Fruit fly (Drosophila melanogaster) whole organism, embryonic: ENCODE data around the gene CG17996.
A peak's percentile ranks its signal among the peaks of the same experiment; 100 is the strongest.

Experiments used
- Adf1 ChIP-seq: fragments of 200-800 bp; sonication (Bioruptor generic); IDR thresholded peaks from 2 replicates; pipeline ENCODE4 v1.3.6; 2022; ENCODE audit warnings: missing biosample characterization, missing genetic modification characterization
- Atf6 ChIP-seq: fragments of 200-800 bp; sonication (Bioruptor generic); IDR thresholded peaks from 2 replicates; pipeline ENCODE4 v1.3.6; 2022; ENCODE audit warnings: missing biosample characterization, missing genetic modification characterization
- CG10274 ChIP-seq: fragments of 200-800 bp; sonication (Bioruptor generic); optimal IDR thresholded peaks from 3 replicates; lab custom pipeline; 2017; ENCODE audit warnings: missing biosample characterization, mild to moderate bottlenecking, missing genetic modification characterization
- CG11560 ChIP-seq: fragments of 200-800 bp; sonication (Bioruptor generic); IDR thresholded peaks from 3 replicates; pipeline ENCODE4 v1.3.6; 2022; ENCODE audit warnings: missing biosample characterization, missing genetic modification characterization
- CG11695 ChIP-seq: fragments of 200-800 bp; sonication (Bioruptor generic); IDR thresholded peaks from 3 replicates; pipeline ENCODE4 v1.3.6; 2022; ENCODE audit warnings: missing biosample characterization, missing genetic modification characterization
- CG12236 ChIP-seq: fragments of 200-800 bp; sonication (Bioruptor generic); optimal IDR thresholded peaks from 2 replicates; lab custom pipeline; 2016; ENCODE audit warnings: missing biosample characterization, missing genetic modification characterization
- CG12659 ChIP-seq: fragments of 200-800 bp; sonication (Bioruptor generic); optimal IDR thresholded peaks from 3 replicates; lab custom pipeline; 2017; ENCODE audit warnings: mild to moderate bottlenecking, missing biosample characterization, missing genetic modification reagents, missing genetic modification characterization
- CG1602 ChIP-seq: fragments of 200-800 bp; sonication (Bioruptor generic); optimal IDR thresholded peaks from 3 replicates; lab custom pipeline; 2016; ENCODE audit warnings: missing biosample characterization, missing genetic modification characterization
- CG17385 ChIP-seq: fragments of 200-800 bp; sonication (Bioruptor generic); optimal IDR thresholded peaks from 3 replicates; lab custom pipeline; 2018; ENCODE audit warnings: missing biosample characterization, mild to moderate bottlenecking, missing genetic modification characterization
- CG18476 ChIP-seq: fragments of 200-800 bp; sonication (Bioruptor generic); optimal IDR thresholded peaks from 2 replicates; lab custom pipeline; 2016; ENCODE audit warnings: missing biosample characterization, mild to moderate bottlenecking, missing genetic modification characterization
- CG2129 ChIP-seq: fragments of 200-800 bp; sonication (Bioruptor generic); IDR thresholded peaks from 2 replicates; pipeline ENCODE4 v1.3.6; 2022; ENCODE audit warnings: missing biosample characterization, missing genetic modification characterization; ENCODE audit not compliant: partially characterized antibody
- CG2889 ChIP-seq: fragments of 200-800 bp; sonication (Bioruptor generic); IDR thresholded peaks from 3 replicates; pipeline ENCODE4 v1.3.6; 2022; ENCODE audit warnings: missing biosample characterization, missing genetic modification characterization
- CG3281 ChIP-seq: fragments of 200-800 bp; sonication (Bioruptor generic); optimal IDR thresholded peaks from 3 replicates; lab custom pipeline; 2017; ENCODE audit warnings: missing biosample characterization, mild to moderate bottlenecking, missing genetic modification characterization
- CG4707 ChIP-seq: fragments of 200-800 bp; sonication (Bioruptor generic); optimal IDR thresholded peaks from 2 replicates; lab custom pipeline; 2018; ENCODE audit warnings: missing biosample characterization, mild to moderate bottlenecking, missing genetic modification characterization, moderate library complexity
- CG6654 ChIP-seq: fragments of 200-800 bp; sonication (Bioruptor generic); optimal IDR thresholded peaks from 2 replicates; lab custom pipeline; 2017; ENCODE audit warnings: missing biosample characterization, mild to moderate bottlenecking, missing genetic modification characterization
- CG6854 ChIP-seq: fragments of 200-800 bp; sonication (Bioruptor generic); optimal IDR thresholded peaks from 3 replicates; lab custom pipeline; 2017; ENCODE audit warnings: missing biosample characterization, mild to moderate bottlenecking, missing genetic modification characterization
- CG7372 ChIP-seq: fragments of 200-800 bp; sonication (Bioruptor generic); IDR thresholded peaks from 2 replicates; pipeline ENCODE4 v1.3.6; 2022; ENCODE audit warnings: missing biosample characterization, missing genetic modification characterization
- CG8478 ChIP-seq: fragments of >200 bp; optimal IDR thresholded peaks from 2 replicates; lab custom pipeline; 2018
- CG9437 ChIP-seq: fragments of 200-800 bp; sonication (Bioruptor generic); optimal IDR thresholded peaks from 2 replicates; lab custom pipeline; 2018; ENCODE audit warnings: missing biosample characterization, mild to moderate bottlenecking, missing genetic modification characterization
- Camta ChIP-seq: fragments of 200-800 bp; sonication (Bioruptor generic); optimal IDR thresholded peaks from 2 replicates; lab custom pipeline; 2016; ENCODE audit warnings: missing biosample characterization, missing genetic modification characterization
- Dip2 ChIP-seq: fragments of 200-800 bp; sonication (Bioruptor generic); IDR thresholded peaks from 2 replicates; pipeline ENCODE4 v1.3.6; 2022; ENCODE audit warnings: missing biosample characterization, missing genetic modification characterization
- Doc2 ChIP-seq: fragments of 200-800 bp; sonication (Bioruptor generic); IDR thresholded peaks from 2 replicates; pipeline ENCODE4 v1.3.6; 2022; ENCODE audit warnings: missing biosample characterization, missing genetic modification characterization
- Elba2 ChIP-seq: fragments of 200-800 bp; sonication (Bioruptor generic); optimal IDR thresholded peaks from 3 replicates; lab custom pipeline; 2016; ENCODE audit warnings: missing biosample characterization, missing genetic modification characterization
- Gug ChIP-seq: fragments of 200-800 bp; sonication (Bioruptor generic); IDR thresholded peaks from 4 replicates; pipeline ENCODE4 v1.3.6; 2022; ENCODE audit warnings: missing biosample characterization, missing genetic modification characterization
- H2.0 ChIP-seq: fragments of 200-800 bp; sonication (Bioruptor generic); IDR thresholded peaks from 2 replicates; pipeline ENCODE4 v1.3.6; 2022; ENCODE audit warnings: missing biosample characterization, missing genetic modification characterization
- HLHmδ ChIP-seq: fragments of 200-800 bp; sonication (Bioruptor generic); optimal IDR thresholded peaks from 2 replicates; lab custom pipeline; 2018; ENCODE audit warnings: missing biosample characterization, mild to moderate bottlenecking, missing genetic modification characterization, moderate library complexity
- Hr39 ChIP-seq: fragments of >200 bp; optimal IDR thresholded peaks from 2 replicates; lab custom pipeline; 2017
- Meics ChIP-seq: fragments of 200-800 bp; sonication (Bioruptor generic); optimal IDR thresholded peaks from 2 replicates; lab custom pipeline; 2017; ENCODE audit warnings: missing biosample characterization, mild to moderate bottlenecking, missing genetic modification characterization
- Myb ChIP-seq: fragments of 200-800 bp; sonication (Bioruptor generic); optimal IDR thresholded peaks from 2 replicates; lab custom pipeline; 2016; ENCODE audit warnings: missing biosample characterization, missing genetic modification characterization
- Oaz ChIP-seq: fragments of 200-800 bp; sonication (Bioruptor generic); IDR thresholded peaks from 2 replicates; pipeline ENCODE4 v1.3.6; 2022; ENCODE audit warnings: missing biosample characterization, missing genetic modification characterization
- Sin3A ChIP-seq: fragments of >200 bp; optimal IDR thresholded peaks from 2 replicates; lab custom pipeline; 2018
- chif ChIP-seq, 2 experiments: fragments of 200-800 bp; sonication (Bioruptor generic); optimal IDR thresholded peaks; 3 replicates each; lab custom pipeline; 2016; ENCODE audit warnings: missing biosample characterization in 2 of 2, missing genetic modification characterization in 2 of 2
- corto ChIP-seq: fragments of 200-800 bp; sonication (Bioruptor generic); optimal IDR thresholded peaks from 2 replicates; lab custom pipeline; 2016; ENCODE audit warnings: missing biosample characterization, mild to moderate bottlenecking, missing genetic modification characterization, moderate library complexity
- croc ChIP-seq: fragments of 200-800 bp; sonication (Bioruptor generic); conservative IDR thresholded peaks from 3 replicates; pipeline ENCODE4 v1.3.6; 2022; ENCODE audit warnings: missing biosample characterization, missing genetic modification characterization
- da ChIP-seq: fragments of 200-800 bp; sonication (Bioruptor generic); optimal IDR thresholded peaks from 2 replicates; lab custom pipeline; 2016; ENCODE audit warnings: missing biosample characterization, missing genetic modification characterization
- dmrt99B ChIP-seq: fragments of 200-800 bp; sonication (Bioruptor generic); optimal IDR thresholded peaks from 2 replicates; lab custom pipeline; 2018; ENCODE audit warnings: missing biosample characterization, mild to moderate bottlenecking, missing genetic modification characterization, moderate library complexity
- ems ChIP-seq: fragments of 200-800 bp; sonication (Bioruptor generic); optimal IDR thresholded peaks from 3 replicates; lab custom pipeline; 2016; ENCODE audit warnings: missing biosample characterization, missing genetic modification characterization
- ewg ChIP-seq: fragments of 200-800 bp; sonication (Bioruptor generic); optimal IDR thresholded peaks from 3 replicates; lab custom pipeline; 2017; ENCODE audit warnings: mild to moderate bottlenecking, missing biosample characterization, missing genetic modification reagents, missing genetic modification characterization
- fu2 ChIP-seq: fragments of 200-800 bp; sonication (Bioruptor generic); optimal IDR thresholded peaks from 2 replicates; lab custom pipeline; 2016; ENCODE audit warnings: missing biosample characterization, missing genetic modification characterization
- gce ChIP-seq: fragments of 200-800 bp; sonication (Bioruptor generic); IDR thresholded peaks from 3 replicates; pipeline ENCODE4 v1.3.6; 2022; ENCODE audit warnings: missing biosample characterization, missing genetic modification characterization
- gem ChIP-seq: fragments of 200-800 bp; sonication (Bioruptor generic); optimal IDR thresholded peaks from 2 replicates; lab custom pipeline; 2019; ENCODE audit warnings: missing biosample characterization, mild to moderate bottlenecking, missing genetic modification characterization, moderate library complexity
- grau ChIP-seq: fragments of 200-800 bp; optimal IDR thresholded peaks from 3 replicates; lab custom pipeline; 2019; ENCODE audit warnings: missing biosample characterization, mild to moderate bottlenecking, missing genetic modification characterization, moderate library complexity
- lab ChIP-seq: fragments of 200-800 bp; sonication (Bioruptor generic); optimal IDR thresholded peaks from 3 replicates; lab custom pipeline; 2017; ENCODE audit warnings: missing biosample characterization, missing genetic modification characterization, mild to moderate bottlenecking, moderate library complexity, missing genetic modification reagents
- maf-S ChIP-seq: fragments of 200-800 bp; sonication (Bioruptor generic); optimal IDR thresholded peaks from 2 replicates; lab custom pipeline; 2016; ENCODE audit warnings: missing biosample characterization, missing genetic modification characterization
- org-1 ChIP-seq: fragments of 200-800 bp; sonication (Bioruptor generic); optimal IDR thresholded peaks from 2 replicates; lab custom pipeline; 2017; ENCODE audit warnings: missing biosample characterization, missing genetic modification characterization
- repo ChIP-seq: fragments of 200-800 bp; sonication (Bioruptor generic); optimal IDR thresholded peaks from 2 replicates; lab custom pipeline; 2016; ENCODE audit warnings: missing biosample characterization, missing genetic modification characterization
- scrt ChIP-seq: fragments of 200-800 bp; sonication (Bioruptor generic); optimal IDR thresholded peaks from 2 replicates; lab custom pipeline; 2018; ENCODE audit warnings: missing biosample characterization, mild to moderate bottlenecking, missing genetic modification characterization, moderate library complexity
- sisA ChIP-seq: fragments of 200-800 bp; sonication (Bioruptor generic); IDR thresholded peaks from 2 replicates; pipeline ENCODE4 v1.3.6; 2022; ENCODE audit warnings: missing biosample characterization, missing genetic modification characterization
- sna ChIP-seq: fragments of 200-800 bp; sonication (Bioruptor generic); IDR thresholded peaks from 2 replicates; pipeline ENCODE4 v1.3.6; 2022; ENCODE audit warnings: missing biosample characterization, missing genetic modification characterization; ENCODE audit not compliant: partially characterized antibody
- ssp ChIP-seq: fragments of 200-800 bp; sonication (Bioruptor generic); IDR thresholded peaks from 2 replicates; pipeline ENCODE4 v1.3.6; 2022; ENCODE audit warnings: missing biosample characterization, missing genetic modification characterization
- vnd ChIP-seq: fragments of 200-800 bp; sonication (Bioruptor generic); IDR thresholded peaks from 3 replicates; pipeline ENCODE4 v1.3.6; 2022; ENCODE audit warnings: missing biosample characterization, missing genetic modification characterization; ENCODE audit not compliant: partially characterized antibody
- zen2 ChIP-seq: fragments of 200-800 bp; sonication (Bioruptor generic); IDR thresholded peaks from 3 replicates; pipeline ENCODE4 v1.3.6; 2022; ENCODE audit warnings: missing biosample characterization, missing genetic modification characterization; ENCODE audit not compliant: partially characterized antibody

Gene CG17996

DNA sequence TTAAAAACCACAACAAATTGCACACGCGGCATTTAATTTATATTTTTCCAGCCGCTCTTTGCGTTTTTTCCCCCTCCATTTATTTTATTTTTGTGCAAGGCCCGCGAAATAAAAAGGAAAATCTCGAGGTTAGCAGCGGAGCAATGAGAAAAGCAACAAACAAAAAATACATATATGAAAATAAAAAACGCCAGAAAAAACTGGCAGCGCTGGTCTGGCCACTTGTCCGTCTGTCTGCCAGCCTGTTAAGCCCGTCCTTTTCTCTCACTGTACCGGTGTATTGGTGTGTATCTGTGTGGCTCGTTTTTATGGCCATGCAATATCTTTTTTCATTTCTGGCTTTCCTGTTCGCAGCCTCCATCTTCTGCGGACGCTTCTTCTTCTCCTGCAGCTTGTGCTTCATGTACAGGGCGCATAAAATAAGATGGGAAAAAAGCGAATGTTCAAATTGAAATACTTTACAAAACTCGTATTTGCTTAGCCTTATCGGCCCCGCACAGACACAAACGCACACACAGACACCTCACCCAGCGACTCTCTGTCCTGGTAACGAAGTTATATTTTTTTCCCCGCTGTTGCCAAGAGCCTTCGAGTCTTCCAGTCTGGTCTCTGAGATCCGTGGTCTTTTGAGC lies 44.3 kb downstream of the CG17996 start (continued):
- TF ChIP-seq CG12236 (GFP tag; lab: Kevin White, UChicago): no peak
- no peak for TF ChIP-seq HLHmδ (GFP tag; lab: Kevin White, UChicago)
- no peak for TF ChIP-seq CG4707 (GFP tag; lab: Kevin White, UChicago)
- no peak for TF ChIP-seq scrt (GFP tag; lab: Kevin White, UChicago)
- no peak for TF ChIP-seq CG9437 (GFP tag; lab: Kevin White, UChicago)
- TF ChIP-seq CG6654: no peak
- no peak for TF ChIP-seq lab (GFP tag; lab: Kevin White, UChicago)
- 0 out of 4 replicates have a peak, but pooled peaks have one; percentile 19 for TF ChIP-seq Gug (GFP tag; lab: Robert Waterston, UW)
- TF ChIP-seq CG2129 (GFP tag; lab: Robert Waterston, UW): no peak
- TF ChIP-seq vnd (GFP tag; lab: Robert Waterston, UW): no peak
- TF ChIP-seq ewg (GFP tag; lab: Kevin White, UChicago): no peak
- no peak for TF ChIP-seq Oaz (GFP tag; lab: Robert Waterston, UW)
- TF ChIP-seq CG8478 (lab: Kevin White, UChicago): no peak
- TF ChIP-seq CG18476: no peak
- TF ChIP-seq Doc2 (GFP tag; lab: Robert Waterston, UW): no peak
- TF ChIP-seq gem (tag; lab: Kevin White, UChicago): no peak
- no peak for TF ChIP-seq CG12659
- TF ChIP-seq CG10274 (GFP tag; lab: Kevin White, UChicago): no peak
- TF ChIP-seq ssp (GFP tag; lab: Robert Waterston, UW): no peak
- TF ChIP-seq Atf6 (GFP tag; lab: Robert Waterston, UW): no peak
- no peak for TF ChIP-seq Dip2 (GFP tag; lab: Robert Waterston, UW)
- TF ChIP-seq Elba2 (GFP tag; lab: Kevin White, UChicago): no peak
- TF ChIP-seq zen2 (GFP tag; lab: Robert Waterston, UW): no peak
- 0 out of 2 replicates have a peak, but pooled peaks have one; percentile 8 for TF ChIP-seq sisA (GFP tag; lab: Robert Waterston, UW)
- no peak for TF ChIP-seq Camta (GFP tag; lab: Kevin White, UChicago)
- no peak for TF ChIP-seq CG11560 (tag; lab: Robert Waterston, UW)
- TF ChIP-seq CG11695 (GFP tag; lab: Robert Waterston, UW): no peak
- TF ChIP-seq Myb: no peak
- TF ChIP-seq CG6854 (GFP tag; lab: Kevin White, UChicago): no peak
- TF ChIP-seq gce (GFP tag; lab: Robert Waterston, UW): no peak
- TF ChIP-seq H2.0 (GFP tag; lab: Robert Waterston, UW): peak; percentile 7; the same call in 1 of the 2 replicates
- no peak for TF ChIP-seq Sin3A (lab: Kevin White, UChicago)
- no peak for TF ChIP-seq CG1602 (GFP tag; lab: Kevin White, UChicago)
- no peak for TF ChIP-seq Hr39 (lab: Kevin White, UChicago)
- TF ChIP-seq chif (GFP tag; optimal IDR thresholded peaks at IDR 0.05; lab: Kevin White, UChicago): no peak
- no peak for TF ChIP-seq croc
- TF ChIP-seq org-1 (GFP tag; lab: Kevin White, UChicago): no peak
- TF ChIP-seq sna (GFP tag; lab: Robert Waterston, UW): no peak
- TF ChIP-seq dmrt99B: no peak
- peak; percentile 11 for TF ChIP-seq CG17385
- no peak for TF ChIP-seq grau (tag; lab: Kevin White, UChicago)
- TF ChIP-seq fu2 (GFP tag; lab: Kevin White, UChicago): no peak
- no peak for TF ChIP-seq CG2889 (GFP tag; lab: Robert Waterston, UW)
- TF ChIP-seq repo (GFP tag; lab: Kevin White, UChicago): no peak
- no peak for TF ChIP-seq da (GFP tag; lab: Kevin White, UChicago)
- no peak for TF ChIP-seq Adf1
- TF ChIP-seq ems (GFP tag; lab: Kevin White, UChicago): no peak
- no peak for TF ChIP-seq Meics (GFP tag; lab: Kevin White, UChicago)
- peak; percentile 24 for TF ChIP-seq corto (GFP tag; lab: Kevin White, UChicago)
- no peak for TF ChIP-seq maf-S (GFP tag; lab: Kevin White, UChicago)
- TF ChIP-seq CG7372 (GFP tag; lab: Robert Waterston, UW): no peak
- no peak for TF ChIP-seq CG3281 (GFP tag; lab: Kevin White, UChicago)
